Fruit fly (Drosophila melanogaster): ENCODE results near the gene tna.

- TF ChIP-seq EcR (GFP tag; optimal IDR thresholded peaks at IDR 0.05) (no peak), psq (optimal IDR thresholded peaks at IDR 0.05) (no peak), Dll (optimal IDR thresholded peaks at IDR 0.05) (no peak), usp (GFP tag; optimal IDR thresholded peaks at IDR 0.05) (no peak)
Measured at dm6 chr3L:10898256-10898735, 63.0 kb downstream of the tna start.
